Worm (Caenorhabditis elegans) whole organism, young adult: ENCODE results near the gene cct-5.
A peak's percentile ranks its signal among the peaks of the same experiment; 100 is the strongest.

ENCODE experiments used
- B0019.2 ChIP-seq: fragments of 200-800 bp; sonication (Bioruptor generic); conservative IDR thresholded peaks from 2 replicates; pipeline ENCODE4 v1.3.6; 2022; ENCODE audit warnings: missing genetic modification reagents, missing genetic modification characterization, missing compliant biosample characterization
- B0261.1 ChIP-seq: sonication (generic microtip); optimal IDR thresholded peaks from 2 replicates; lab custom pipeline; 2016; ENCODE audit warnings: mild to moderate bottlenecking, missing genetic modification characterization, moderate library complexity, missing compliant biosample characterization
- C17E4.6 ChIP-seq: fragments of 200-800 bp; sonication (Bioruptor generic); IDR thresholded peaks from 2 replicates; pipeline ENCODE4 v1.3.6; 2022; ENCODE audit warnings: missing genetic modification reagents, missing genetic modification characterization, missing compliant biosample characterization
- F22D6.2 ChIP-seq: sonication (generic microtip); optimal IDR thresholded peaks from 2 replicates; lab custom pipeline; 2016; ENCODE audit warnings: mild to moderate bottlenecking, missing genetic modification characterization, missing compliant biosample characterization
- F23B12.7 ChIP-seq: sonication (generic microtip); optimal IDR thresholded peaks from 2 replicates; lab custom pipeline; 2017; ENCODE audit warnings: missing genetic modification characterization, mild to moderate bottlenecking, missing compliant biosample characterization, antibody characterized with exemption, moderate library complexity; ENCODE audit not compliant: insufficient read depth
- F33H1.4 ChIP-seq: fragments of 200-800 bp; sonication (Bioruptor generic); IDR thresholded peaks from 2 replicates; pipeline ENCODE4 v1.3.6; 2022; ENCODE audit warnings: missing genetic modification reagents, missing genetic modification characterization, missing compliant biosample characterization
- F39B2.1 ChIP-seq: fragments of 200-800 bp; sonication (Bioruptor generic); IDR thresholded peaks from 2 replicates; pipeline ENCODE4 v1.3.6; 2022; ENCODE audit warnings: missing genetic modification reagents, missing genetic modification characterization, missing compliant biosample characterization
- F49E8.2 ChIP-seq: sonication (generic microtip); optimal IDR thresholded peaks from 3 replicates; lab custom pipeline; 2017; ENCODE audit warnings: missing genetic modification characterization, mild to moderate bottlenecking, missing compliant biosample characterization, antibody characterized with exemption, moderate library complexity; ENCODE audit not compliant: insufficient read depth
- F52B5.7 ChIP-seq: sonication (generic microtip); optimal IDR thresholded peaks from 2 replicates; lab custom pipeline; 2016; ENCODE audit warnings: mild to moderate bottlenecking, missing genetic modification characterization, missing compliant biosample characterization
- F57A8.1 ChIP-seq: fragments of 200-800 bp; sonication (Bioruptor generic); optimal IDR thresholded peaks from 2 replicates; lab custom pipeline; 2018; ENCODE audit warnings: mild to moderate bottlenecking, missing genetic modification characterization, moderate library complexity, missing compliant biosample characterization
- T07F8.4 ChIP-seq: sonication (generic microtip); optimal IDR thresholded peaks from 2 replicates; lab custom pipeline; 2016; ENCODE audit warnings: mild to moderate bottlenecking, missing genetic modification characterization, moderate library complexity, missing compliant biosample characterization
- Y95B8A.8 ChIP-seq: fragments of 200-800 bp; sonication (Bioruptor generic); IDR thresholded peaks from 2 replicates; pipeline ENCODE4 v1.3.6; 2022; ENCODE audit warnings: missing genetic modification reagents, missing genetic modification characterization, missing compliant biosample characterization
- akir-1 ChIP-seq: fragments of 200-800 bp; sonication (Bioruptor generic); optimal IDR thresholded peaks from 2 replicates; lab custom pipeline; 2018; ENCODE audit warnings: mild to moderate bottlenecking, missing genetic modification characterization, moderate library complexity, missing compliant biosample characterization
- atf-7 ChIP-seq: sonication (generic microtip); optimal IDR thresholded peaks from 2 replicates; lab custom pipeline; 2017; ENCODE audit warnings: mild to moderate bottlenecking, missing genetic modification characterization, missing compliant biosample characterization
- attf-6 ChIP-seq: fragments of 200-800 bp; sonication (Bioruptor generic); IDR thresholded peaks from 2 replicates; pipeline ENCODE4 v1.3.6; 2022; ENCODE audit warnings: missing genetic modification reagents, missing genetic modification characterization, missing compliant biosample characterization
- cebp-1 ChIP-seq, 2 experiments: fragments of 200-800 bp in 1 of 2; sonication (Bioruptor generic) in 1 of 2; sonication (generic microtip) in 1 of 2; IDR thresholded peaks in 1 of 2; optimal IDR thresholded peaks in 1 of 2; 2 replicates each; pipeline versions ENCODE4 v1.3.6 to Lab custom; 2017 to 2022; ENCODE audit warnings: missing compliant biosample characterization in 2 of 2, missing genetic modification characterization in 2 of 2, mild to moderate bottlenecking in 1 of 2, missing genetic modification reagents in 1 of 2, moderate library complexity in 1 of 2
- ceh-40 ChIP-seq: fragments of 200-800 bp; sonication (Bioruptor generic); IDR thresholded peaks from 2 replicates; pipeline ENCODE4 v1.3.6; 2022; ENCODE audit warnings: missing genetic modification characterization, missing compliant biosample characterization
- ceh-91 ChIP-seq: fragments of 200-800 bp; sonication (Bioruptor generic); IDR thresholded peaks from 2 replicates; pipeline ENCODE4 v1.3.6; 2022; ENCODE audit warnings: missing genetic modification reagents, missing genetic modification characterization, missing compliant biosample characterization
- chd-7 ChIP-seq: sonication (generic microtip); optimal IDR thresholded peaks from 2 replicates; lab custom pipeline; 2016; ENCODE audit warnings: mild to moderate bottlenecking, missing genetic modification characterization, moderate library complexity, missing compliant biosample characterization
- dox-1 ChIP-seq: fragments of 200-800 bp; sonication (Bioruptor generic); IDR thresholded peaks from 2 replicates; pipeline ENCODE4 v1.3.6; 2022; ENCODE audit warnings: missing genetic modification reagents, missing genetic modification characterization, missing compliant biosample characterization
- ekl-4 ChIP-seq: fragments of 200-800 bp; sonication (Bioruptor generic); IDR thresholded peaks from 2 replicates; pipeline ENCODE4 v1.3.6; 2022; ENCODE audit warnings: missing genetic modification reagents, missing genetic modification characterization, missing compliant biosample characterization
- ets-4 ChIP-seq: fragments of 200-800 bp; sonication (Bioruptor generic); optimal IDR thresholded peaks from 2 replicates; lab custom pipeline; 2018; ENCODE audit warnings: mild to moderate bottlenecking, missing genetic modification characterization, missing compliant biosample characterization
- fkh-3 ChIP-seq: sonication (generic microtip); optimal IDR thresholded peaks from 2 replicates; lab custom pipeline; 2016; ENCODE audit warnings: mild to moderate bottlenecking, missing genetic modification characterization, missing compliant biosample characterization
- hlh-12 ChIP-seq: sonication (generic microtip); optimal IDR thresholded peaks from 2 replicates; lab custom pipeline; 2016; ENCODE audit warnings: missing genetic modification characterization, missing compliant biosample characterization
- hmg-1.2 ChIP-seq: fragments of 200-800 bp; sonication (Bioruptor generic); IDR thresholded peaks from 2 replicates; pipeline ENCODE4 v1.3.6; 2022; ENCODE audit warnings: missing genetic modification reagents, missing genetic modification characterization, missing compliant biosample characterization
- let-607 ChIP-seq, 2 experiments: fragments of 200-800 bp in 1 of 2; sonication (Bioruptor generic) in 1 of 2; sonication (generic microtip) in 1 of 2; optimal IDR thresholded peaks; 2 replicates each; lab custom pipeline; 2016 to 2018; ENCODE audit warnings: mild to moderate bottlenecking in 2 of 2, missing compliant biosample characterization in 2 of 2, missing genetic modification characterization in 2 of 2, moderate library complexity in 2 of 2, missing genotype in 1 of 2
- lin-26 ChIP-seq: fragments of 200-800 bp; sonication (Bioruptor generic); IDR thresholded peaks from 2 replicates; pipeline ENCODE4 v1.3.6; 2022; ENCODE audit warnings: missing genetic modification reagents, missing genetic modification characterization, missing compliant biosample characterization
- lin-40 ChIP-seq: sonication (generic microtip); optimal IDR thresholded peaks from 2 replicates; lab custom pipeline; 2016; ENCODE audit warnings: missing genetic modification characterization, mild to moderate bottlenecking, missing compliant biosample characterization, missing genotype, missing genetic modification reagents
- lin-54 ChIP-seq: fragments of 200-800 bp; sonication (Bioruptor generic); optimal IDR thresholded peaks from 2 replicates; lab custom pipeline; 2018; ENCODE audit warnings: mild to moderate bottlenecking, missing genetic modification characterization, missing compliant biosample characterization
- lsl-1 ChIP-seq: fragments of 200-800 bp; sonication (Bioruptor generic); optimal IDR thresholded peaks from 2 replicates; lab custom pipeline; 2018; ENCODE audit warnings: mild to moderate bottlenecking, missing genetic modification characterization, moderate library complexity, missing compliant biosample characterization
- madf-6 ChIP-seq: fragments of 200-800 bp; sonication (Bioruptor generic); IDR thresholded peaks from 2 replicates; pipeline ENCODE4 v1.3.6; 2022; ENCODE audit warnings: missing genetic modification reagents, missing genetic modification characterization, missing compliant biosample characterization
- mcd-1 ChIP-seq: fragments of 200-800 bp; sonication (Bioruptor generic); IDR thresholded peaks from 2 replicates; pipeline ENCODE4 v1.3.6; 2022; ENCODE audit warnings: missing genetic modification reagents, missing genetic modification characterization, missing compliant biosample characterization
- mes-4 ChIP-seq: sonication (generic microtip); optimal IDR thresholded peaks from 2 replicates; lab custom pipeline; 2016; ENCODE audit warnings: missing genotype, missing genetic modification characterization, missing compliant biosample characterization
- mxl-1 ChIP-seq: sonication (generic microtip); optimal IDR thresholded peaks from 2 replicates; lab custom pipeline; 2016; ENCODE audit warnings: missing genetic modification characterization, missing compliant biosample characterization
- nfya-1 ChIP-seq: sonication (generic microtip); optimal IDR thresholded peaks from 2 replicates; lab custom pipeline; 2017; ENCODE audit warnings: antibody characterized with exemption, missing compliant biosample characterization, missing genetic modification characterization, borderline replicate concordance; ENCODE audit not compliant: insufficient read depth
- nfya-2 ChIP-seq: fragments of 200-800 bp; sonication (Bioruptor generic); IDR thresholded peaks from 2 replicates; pipeline ENCODE4 v1.3.6; 2022; ENCODE audit warnings: missing genetic modification reagents, missing genetic modification characterization, missing compliant biosample characterization
- nfyb-1 ChIP-seq: fragments of 200-800 bp; sonication (Bioruptor generic); IDR thresholded peaks from 2 replicates; pipeline ENCODE4 v1.3.6; 2022; ENCODE audit warnings: missing genetic modification reagents, missing genetic modification characterization, missing compliant biosample characterization
- nhr-80 ChIP-seq: sonication (generic microtip); optimal IDR thresholded peaks from 2 replicates; lab custom pipeline; 2016; ENCODE audit warnings: missing genetic modification characterization, missing compliant biosample characterization
- nhr-90 ChIP-seq: sonication (generic microtip); optimal IDR thresholded peaks from 2 replicates; lab custom pipeline; 2016; ENCODE audit warnings: missing genotype, mild to moderate bottlenecking, missing genetic modification characterization, missing compliant biosample characterization
- pbrm-1 ChIP-seq: fragments of 200-800 bp; sonication (Bioruptor generic); IDR thresholded peaks from 2 replicates; pipeline ENCODE4 v1.3.6; 2022; ENCODE audit warnings: missing genetic modification reagents, missing genetic modification characterization, missing compliant biosample characterization
- pha-4 ChIP-seq: fragments of 150-350 bp; sonication (generic microtip); optimal IDR thresholded peaks from 2 replicates; lab custom pipeline; 2014; ENCODE audit warnings: missing biosample characterization, missing genetic modification reagents, missing genetic modification characterization
- repo-1 ChIP-seq: sonication (generic microtip); optimal IDR thresholded peaks from 2 replicates; lab custom pipeline; 2017; ENCODE audit warnings: mild to moderate bottlenecking, missing genetic modification characterization, missing compliant biosample characterization
- snpc-3.4 ChIP-seq: sonication (generic microtip); optimal IDR thresholded peaks from 2 replicates; lab custom pipeline; 2017; ENCODE audit warnings: missing genetic modification characterization, mild to moderate bottlenecking, missing compliant biosample characterization, antibody characterized with exemption, moderate library complexity, missing genotype, missing genetic modification reagents
- tbp1 ChIP-seq: fragments of 200-800 bp; sonication (Bioruptor generic); optimal IDR thresholded peaks from 2 replicates; lab custom pipeline; 2018; ENCODE audit warnings: mild to moderate bottlenecking, missing genetic modification characterization, missing compliant biosample characterization
- unc-130 ChIP-seq: sonication (generic microtip); optimal IDR thresholded peaks from 2 replicates; lab custom pipeline; 2016; ENCODE audit warnings: missing genetic modification reagents, missing genetic modification characterization, missing compliant biosample characterization
- zfh-2 ChIP-seq: fragments of 200-800 bp; sonication (Bioruptor generic); conservative IDR thresholded peaks from 2 replicates; pipeline ENCODE4 v1.3.6; 2022; ENCODE audit warnings: missing genetic modification reagents, missing genetic modification characterization, missing compliant biosample characterization
- zim-3 ChIP-seq: sonication (generic microtip); optimal IDR thresholded peaks from 2 replicates; lab custom pipeline; 2017; ENCODE audit warnings: mild to moderate bottlenecking, missing genetic modification characterization, moderate library complexity, missing compliant biosample characterization
- ztf-25 ChIP-seq: fragments of 200-800 bp; sonication (Bioruptor generic); IDR thresholded peaks from 2 replicates; pipeline ENCODE4 v1.3.6; 2022; ENCODE audit warnings: missing genetic modification reagents, missing genetic modification characterization, missing compliant biosample characterization

Gene cct-5

DNA sequence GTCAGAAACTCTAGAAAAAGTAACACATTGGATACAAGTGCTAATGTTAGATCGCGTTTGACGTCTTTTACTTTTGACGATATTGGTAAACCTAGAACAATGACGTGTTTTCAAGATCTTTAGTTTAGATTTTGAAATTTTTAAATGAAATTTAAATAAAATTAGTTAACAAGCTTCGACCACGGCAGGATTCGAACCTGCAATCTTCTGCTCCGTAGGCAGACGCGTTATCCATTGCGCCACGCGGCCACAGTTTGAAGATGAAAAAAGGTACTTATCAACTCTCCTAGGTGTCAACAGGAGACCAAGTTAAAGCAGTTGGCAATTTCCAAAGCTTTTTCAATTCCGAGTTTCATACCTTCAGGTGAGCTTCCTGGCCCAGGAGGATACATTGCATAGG, 58.6 kb downstream of the cct-5 start (continued):
- TF ChIP-seq C17E4.6 (GFP tag; lab: Robert Waterston, UW) (no peak), B0019.2 (GFP tag; lab: Robert Waterston, UW) (no peak), T07F8.4 (tag; lab: Kevin White, UChicago) (peak; percentile 23), Y95B8A.8 (GFP tag; lab: Robert Waterston, UW) (no peak), mes-4 (peak; percentile 57), akir-1 (GFP tag; lab: Kevin White, UChicago) (no peak), ekl-4 (GFP tag; lab: Robert Waterston, UW) (no peak), F39B2.1 (no peak), F33H1.4 (GFP tag; lab: Robert Waterston, UW) (peak; percentile 27; the same call in 1 of the 2 replicates), F49E8.2 (peak; percentile 62), let-607 (tag; optimal IDR thresholded peaks at IDR 0.05; lab: Kevin White, UChicago) (no peak), dox-1 (GFP tag; lab: Robert Waterston, UW) (peak; percentile 39; the same call in 1 of the 2 replicates), mcd-1 (no peak), cebp-1 (GFP tag; IDR thresholded peaks at IDR 0.05; lab: Robert Waterston, UW) (no peak), cebp-1 (tag; optimal IDR thresholded peaks at IDR 0.05; lab: Kevin White, UChicago) (no peak), zfh-2 (GFP tag; lab: Robert Waterston, UW) (no peak), repo-1 (tag; lab: Kevin White, UChicago) (no peak), lsl-1 (GFP tag; lab: Kevin White, UChicago) (peak; percentile 40), madf-6 (GFP tag; lab: Robert Waterston, UW) (peak; percentile 69), F23B12.7 (peak; percentile 53), ztf-25 (GFP tag; lab: Robert Waterston, UW) (0 out of 2 replicates have a peak, but pooled peaks have one; percentile 47), F52B5.7 (no peak), tbp1 (GFP tag; lab: Kevin White, UChicago) (peak; percentile 93), lin-54 (GFP tag; lab: Kevin White, UChicago) (peak; percentile 41), zim-3 (tag; lab: Kevin White, UChicago) (no peak), attf-6 (GFP tag; lab: Robert Waterston, UW) (no peak), unc-130 (GFP tag; lab: Kevin White, UChicago) (no peak), ets-4 (GFP tag; lab: Kevin White, UChicago) (no peak), F22D6.2 (tag; lab: Kevin White, UChicago) (no peak), F57A8.1 (GFP tag; lab: Kevin White, UChicago) (no peak), nfyb-1 (GFP tag; lab: Robert Waterston, UW) (no peak), hlh-12 (peak; percentile 57), hmg-1.2 (GFP tag; lab: Robert Waterston, UW) (peak; percentile 48; the same call in 1 of the 2 replicates), B0261.1 (tag; lab: Kevin White, UChicago) (peak; percentile 71), nfya-1 (tag; lab: Kevin White, UChicago) (no peak), nhr-80 (tag; lab: Kevin White, UChicago) (peak; percentile 40), fkh-3 (tag; lab: Kevin White, UChicago) (no peak), snpc-3.4 (tag; lab: Kevin White, UChicago) (peak; percentile 29), chd-7 (tag; lab: Kevin White, UChicago) (no peak), lin-40 (no peak), nhr-90 (tag; lab: Kevin White, UChicago) (peak; percentile 33), pbrm-1 (GFP tag; lab: Robert Waterston, UW) (peak; percentile 61; the same call in 1 of the 2 replicates), atf-7 (no peak), pha-4 (tag; lab: Kevin White, UChicago) (no peak), lin-26 (peak; percentile 71; the same call in 1 of the 2 replicates), mxl-1 (tag; lab: Kevin White, UChicago) (no peak), nfya-2 (GFP tag; lab: Robert Waterston, UW) (no peak), ceh-91 (GFP tag; lab: Robert Waterston, UW) (no peak), ceh-40 (GFP tag; lab: Robert Waterston, UW) (no peak)
